Worm (Caenorhabditis elegans) whole organism, L1 larva: ENCODE data around the gene paqr-2.

Source experiments
- ama-1 ChIP-seq: fragments of 150-350 bp; optimal IDR thresholded peaks from 2 replicates; lab custom pipeline; 2014
- irx-1 ChIP-seq: sonication (generic microtip); optimal IDR thresholded peaks from 2 replicates; lab custom pipeline; 2016; ENCODE audit warnings: missing genetic modification characterization, missing compliant biosample characterization
- lin-15B ChIP-seq: fragments of 150-350 bp; sonication (generic microtip); optimal IDR thresholded peaks from 3 replicates; lab custom pipeline; 2014; ENCODE audit warnings: missing biosample characterization, missing genetic modification characterization
- nhr-28 ChIP-seq: fragments of 150-350 bp; optimal IDR thresholded peaks from 2 replicates; lab custom pipeline; 2014; ENCODE audit warnings: missing biosample characterization, missing genetic modification characterization
- nhr-90 ChIP-seq: sonication (generic microtip); optimal IDR thresholded peaks from 2 replicates; lab custom pipeline; 2016; ENCODE audit warnings: mild to moderate bottlenecking, missing genetic modification characterization, missing compliant biosample characterization; ENCODE audit not compliant: poor library complexity
- pqm-1 ChIP-seq: sonication (generic microtip); optimal IDR thresholded peaks from 3 replicates; lab custom pipeline; 2017; ENCODE audit warnings: missing biosample characterization, missing genetic modification characterization
- snu-23 ChIP-seq: sonication (generic microtip); optimal IDR thresholded peaks from 2 replicates; lab custom pipeline; 2016; ENCODE audit warnings: missing genetic modification characterization, missing compliant biosample characterization
- sox-4 ChIP-seq: sonication (generic microtip); optimal IDR thresholded peaks from 2 replicates; lab custom pipeline; 2016; ENCODE audit warnings: missing genetic modification characterization, missing compliant biosample characterization
- tbx-2 ChIP-seq: sonication (generic microtip); optimal IDR thresholded peaks from 2 replicates; lab custom pipeline; 2016; ENCODE audit warnings: missing genetic modification characterization, missing compliant biosample characterization
- unc-30 ChIP-seq: sonication (generic microtip); optimal IDR thresholded peaks from 2 replicates; lab custom pipeline; 2017; ENCODE audit warnings: missing biosample characterization, missing genetic modification characterization
- unc-98 ChIP-seq: fragments of 200-800 bp; sonication (Bioruptor generic); IDR thresholded peaks from 2 replicates; pipeline ENCODE4 v1.3.6; 2022; ENCODE audit warnings: missing genetic modification characterization, missing compliant biosample characterization
- ztf-11 ChIP-seq, 2 experiments: sonication (generic microtip); optimal IDR thresholded peaks; 2 replicates each; lab custom pipeline; 2016 to 2017; ENCODE audit warnings: missing genetic modification characterization in 2 of 2, missing biosample characterization in 1 of 2, missing compliant biosample characterization in 1 of 2

DNA sequence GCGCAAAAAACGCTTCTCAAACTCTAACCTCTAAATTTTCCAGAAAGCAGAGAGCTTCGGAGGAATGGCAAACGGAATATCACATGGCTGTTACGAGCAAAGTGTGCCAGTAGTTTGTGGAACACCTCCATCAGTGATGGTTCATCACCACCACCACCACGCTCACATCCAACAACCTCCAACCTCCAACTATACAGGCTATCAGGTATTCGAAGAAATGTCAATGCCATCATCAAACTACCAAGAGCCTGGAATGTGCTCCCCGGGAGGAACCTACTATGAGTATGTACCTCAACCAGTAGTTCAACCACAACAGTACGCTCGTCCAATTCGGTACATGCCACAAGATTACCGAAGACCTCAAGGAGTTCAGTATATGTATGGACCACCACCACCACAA, 36.2 kb downstream of the paqr-2 start:
- TF ChIP-seq unc-98: no peak
- no peak for TF ChIP-seq lin-15B
- no peak for TF ChIP-seq nhr-28 (tag; lab: Kevin White, UChicago)
- no peak for TF ChIP-seq pqm-1 (tag; lab: Kevin White, UChicago)
- TF ChIP-seq ztf-11 (tag; optimal IDR thresholded peaks at IDR 0.05; lab: Kevin White, UChicago): no peak
- no peak for TF ChIP-seq sox-4 (tag; lab: Kevin White, UChicago)
- TF ChIP-seq unc-30 (tag; lab: Kevin White, UChicago): no peak
- TF ChIP-seq ama-1 (lab: Kevin White, UChicago): no peak
- TF ChIP-seq tbx-2 (tag; lab: Kevin White, UChicago): no peak
- no peak for TF ChIP-seq irx-1 (tag; lab: Kevin White, UChicago)
- TF ChIP-seq nhr-90: no peak
- TF ChIP-seq snu-23 (GFP tag; lab: Kevin White, UChicago): no peak
